Fruit fly (Drosophila melanogaster): ENCODE results near the gene Cow.

DNA sequence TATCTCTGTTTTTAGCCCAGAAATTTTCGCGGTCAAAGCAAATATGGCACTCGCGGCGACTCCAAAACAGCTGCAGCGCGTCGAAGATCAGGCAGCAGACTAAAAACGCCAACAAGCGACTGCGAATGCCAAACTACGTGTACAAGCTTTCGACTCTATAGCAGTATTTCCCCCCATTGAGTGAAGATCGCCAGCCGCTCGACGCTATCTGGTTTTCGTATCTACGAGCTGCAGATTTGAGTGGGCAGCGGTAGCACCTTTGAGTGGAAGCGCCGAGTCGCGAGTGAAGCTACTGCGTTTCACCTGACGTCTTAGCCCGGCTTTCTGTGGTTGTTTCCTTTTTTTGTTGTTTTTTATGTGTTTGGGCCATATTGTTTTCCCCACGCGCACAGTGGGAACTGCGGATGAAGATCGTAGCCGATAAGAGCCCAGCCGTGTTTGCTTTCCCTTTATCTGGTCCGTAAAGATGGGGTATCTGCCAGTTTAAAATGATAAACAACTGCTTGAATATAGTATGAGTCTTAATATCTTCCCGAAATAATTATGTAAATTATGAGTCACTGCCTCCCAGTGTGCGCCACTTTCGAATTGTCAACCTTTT is 64.3 kb downstream of the Cow start, which contains the start of gene CG17121:
- no peak for TF ChIP-seq rn (GFP tag; IDR thresholded peaks at IDR 0.05)
- TF ChIP-seq CG13204 (GFP tag; optimal IDR thresholded peaks at IDR 0.05): peak; percentile 45
- TF ChIP-seq CG34367 (tag; optimal IDR thresholded peaks at IDR 0.05): no peak
- no peak for TF ChIP-seq Snoo (tag; optimal IDR thresholded peaks at IDR 0.05)
- no peak for TF ChIP-seq EcR (GFP tag; optimal IDR thresholded peaks at IDR 0.05)

Data from whole organism, pupa.